Worm (Caenorhabditis elegans) whole organism, L1 larva: Measurements from ENCODE around the gene F10E9.11.

Experiments used
- C16A3.4 ChIP-seq: fragments of 150-350 bp; optimal IDR thresholded peaks from 2 replicates; lab custom pipeline; 2014; ENCODE audit warnings: missing biosample characterization, missing genetic modification characterization
- C34B4.2 ChIP-seq: sonication (generic microtip); optimal IDR thresholded peaks from 2 replicates; lab custom pipeline; 2017; ENCODE audit warnings: mild to moderate bottlenecking, missing genetic modification characterization, missing compliant biosample characterization
- F16B12.6 ChIP-seq: fragments of 150-350 bp; optimal IDR thresholded peaks from 2 replicates; lab custom pipeline; 2014; ENCODE audit warnings: missing biosample characterization, missing genetic modification characterization
- aha-1 ChIP-seq: fragments of 150-350 bp; optimal IDR thresholded peaks from 2 replicates; lab custom pipeline; 2014; ENCODE audit warnings: missing biosample characterization, missing genetic modification characterization
- aly-2 ChIP-seq: fragments of 150-350 bp; optimal IDR thresholded peaks from 2 replicates; lab custom pipeline; 2014; ENCODE audit warnings: missing biosample characterization, missing genetic modification characterization
- ama-1 ChIP-seq: fragments of 150-350 bp; optimal IDR thresholded peaks from 2 replicates; lab custom pipeline; 2014
- blmp-1 ChIP-seq: fragments of 150-350 bp; optimal IDR thresholded peaks from 2 replicates; lab custom pipeline; 2014; ENCODE audit warnings: missing biosample characterization, missing genetic modification characterization
- ceh-63 ChIP-seq: fragments of 200-800 bp; sonication (Bioruptor generic); optimal IDR thresholded peaks from 2 replicates; lab custom pipeline; 2018; ENCODE audit warnings: mild to moderate bottlenecking, missing genetic modification characterization, missing compliant biosample characterization
- ceh-8 ChIP-seq: fragments of 200-800 bp; sonication (Bioruptor generic); optimal IDR thresholded peaks from 2 replicates; lab custom pipeline; 2018; ENCODE audit warnings: mild to moderate bottlenecking, missing genetic modification characterization, moderate library complexity, missing compliant biosample characterization
- ceh-90 ChIP-seq: sonication (generic microtip); optimal IDR thresholded peaks from 2 replicates; lab custom pipeline; 2016; ENCODE audit warnings: missing genetic modification characterization, missing compliant biosample characterization
- ces-1 ChIP-seq: fragments of 150-350 bp; optimal IDR thresholded peaks from 2 replicates; lab custom pipeline; 2014; ENCODE audit warnings: missing biosample characterization, missing genetic modification reagents, missing genetic modification characterization
- efl-1 ChIP-seq, 4 experiments: fragments of 150-350 bp; optimal IDR thresholded peaks in 3 of 4; peaks in 1 of 4; 1 replicate in 1 of 4; 2 replicates in 3 of 4; lab custom pipeline; 2014; ENCODE audit warnings: missing biosample characterization in 2 of 4, missing genetic modification characterization in 2 of 4, missing genetic modification reagents in 2 of 4
- egl-13 ChIP-seq: sonication (generic microtip); optimal IDR thresholded peaks from 2 replicates; lab custom pipeline; 2016; ENCODE audit warnings: missing genotype, missing genetic modification reagents, missing genetic modification characterization, missing compliant biosample characterization
- egl-27 ChIP-seq, 2 experiments: fragments of 150-350 bp in 1 of 2; sonication (generic microtip); optimal IDR thresholded peaks; 3 replicates each; lab custom pipeline; 2017 to 2018; ENCODE audit warnings: missing biosample characterization in 2 of 2, missing genetic modification characterization in 2 of 2, missing genetic modification reagents in 2 of 2
- elt-2 ChIP-seq: sonication (generic microtip); optimal IDR thresholded peaks from 2 replicates; lab custom pipeline; 2016; ENCODE audit warnings: missing genetic modification characterization, mild to moderate bottlenecking, inconsistent platforms, missing compliant biosample characterization, missing genetic modification reagents
- ets-5 ChIP-seq: fragments of 200-800 bp; sonication (Bioruptor generic); IDR thresholded peaks from 2 replicates; pipeline ENCODE4 v1.3.6; 2022; ENCODE audit warnings: missing genetic modification characterization, missing compliant biosample characterization
- fkh-10 ChIP-seq: sonication (generic microtip); optimal IDR thresholded peaks from 2 replicates; lab custom pipeline; 2017; ENCODE audit warnings: missing biosample characterization, missing genetic modification reagents, missing genetic modification characterization
- fkh-4 ChIP-seq: sonication (generic microtip); optimal IDR thresholded peaks from 2 replicates; lab custom pipeline; 2016; ENCODE audit warnings: missing compliant biosample characterization, missing genetic modification characterization, borderline replicate concordance
- fkh-8 ChIP-seq: sonication (generic microtip); optimal IDR thresholded peaks from 2 replicates; lab custom pipeline; 2016; ENCODE audit warnings: mild to moderate bottlenecking, missing genetic modification characterization, missing compliant biosample characterization
- fos-1 ChIP-seq: fragments of 150-350 bp; optimal IDR thresholded peaks from 2 replicates; lab custom pipeline; 2014; ENCODE audit warnings: missing biosample characterization, missing genetic modification characterization
- grh-1 ChIP-seq: fragments of 200-800 bp; sonication (Bioruptor generic); IDR thresholded peaks from 2 replicates; pipeline ENCODE4 v1.3.6; 2022; ENCODE audit warnings: missing genetic modification reagents, missing genetic modification characterization, missing compliant biosample characterization
- hlh-17 ChIP-seq: fragments of 200-800 bp; sonication (Bioruptor generic); optimal IDR thresholded peaks from 2 replicates; lab custom pipeline; 2018; ENCODE audit warnings: missing genetic modification characterization, mild to moderate bottlenecking, missing compliant biosample characterization, moderate library complexity, borderline replicate concordance
- hlh-4 ChIP-seq: sonication (generic microtip); optimal IDR thresholded peaks from 2 replicates; lab custom pipeline; 2016; ENCODE audit warnings: mild to moderate bottlenecking, missing genetic modification characterization, missing compliant biosample characterization
- hpl-2 ChIP-seq: fragments of 150-350 bp; optimal IDR thresholded peaks from 2 replicates; lab custom pipeline; 2014; ENCODE audit warnings: missing biosample characterization, missing genetic modification reagents, missing genetic modification characterization
- irx-1 ChIP-seq: sonication (generic microtip); optimal IDR thresholded peaks from 2 replicates; lab custom pipeline; 2016; ENCODE audit warnings: missing genetic modification characterization, missing compliant biosample characterization
- isw-1 ChIP-seq: fragments of 200-800 bp; sonication (Bioruptor generic); IDR thresholded peaks from 2 replicates; pipeline ENCODE4 v1.3.6; 2022; ENCODE audit warnings: missing genetic modification characterization, missing compliant biosample characterization
- lin-13 ChIP-seq: fragments of 150-350 bp; optimal IDR thresholded peaks from 2 replicates; lab custom pipeline; 2014; ENCODE audit warnings: missing biosample characterization, missing genetic modification reagents, missing genetic modification characterization
- lin-14 ChIP-seq: fragments of 200-800 bp; sonication (Bioruptor generic); optimal IDR thresholded peaks from 2 replicates; lab custom pipeline; 2018; ENCODE audit warnings: mild to moderate bottlenecking, missing genetic modification characterization, moderate library complexity, missing compliant biosample characterization
- lin-15B ChIP-seq: fragments of 150-350 bp; sonication (generic microtip); optimal IDR thresholded peaks from 3 replicates; lab custom pipeline; 2014; ENCODE audit warnings: missing biosample characterization, missing genetic modification characterization
- lin-35 ChIP-seq, 2 experiments: fragments of 150-350 bp; optimal IDR thresholded peaks; 2 replicates each; lab custom pipeline; 2014; ENCODE audit warnings: missing biosample characterization in 2 of 2, missing genetic modification characterization in 2 of 2, missing genetic modification reagents in 2 of 2
- lsy-2 ChIP-seq, 2 experiments: fragments of 150-350 bp; optimal IDR thresholded peaks; 2 replicates each; lab custom pipeline; 2014; ENCODE audit warnings: missing biosample characterization in 2 of 2, missing genetic modification characterization in 2 of 2
- mab-9 ChIP-seq: fragments of 200-800 bp; sonication (Bioruptor generic); IDR thresholded peaks from 2 replicates; pipeline ENCODE4 v1.3.6; 2022; ENCODE audit warnings: missing genetic modification reagents, missing genetic modification characterization, missing compliant biosample characterization
- mep-1 ChIP-seq: fragments of 150-350 bp; optimal IDR thresholded peaks from 2 replicates; lab custom pipeline; 2014; ENCODE audit warnings: missing biosample characterization, missing genetic modification characterization
- nhr-11 ChIP-seq: fragments of 150-350 bp; optimal IDR thresholded peaks from 2 replicates; lab custom pipeline; 2014; ENCODE audit warnings: missing biosample characterization, missing genetic modification characterization
- nhr-12 ChIP-seq: sonication (generic microtip); optimal IDR thresholded peaks from 2 replicates; lab custom pipeline; 2017; ENCODE audit warnings: missing biosample characterization, missing genetic modification characterization
- nhr-47 ChIP-seq: sonication (generic microtip); optimal IDR thresholded peaks from 2 replicates; lab custom pipeline; 2016; ENCODE audit warnings: mild to moderate bottlenecking, missing genetic modification characterization, moderate library complexity, missing compliant biosample characterization
- nhr-71 ChIP-seq: sonication (generic microtip); optimal IDR thresholded peaks from 2 replicates; lab custom pipeline; 2016; ENCODE audit warnings: mild to moderate bottlenecking, missing genetic modification characterization, moderate library complexity, missing compliant biosample characterization
- nhr-76 ChIP-seq: sonication (generic microtip); optimal IDR thresholded peaks from 2 replicates; lab custom pipeline; 2017; ENCODE audit warnings: missing biosample characterization, missing genetic modification characterization
- nhr-77 ChIP-seq: fragments of 150-350 bp; optimal IDR thresholded peaks from 2 replicates; lab custom pipeline; 2014; ENCODE audit warnings: missing biosample characterization, missing genetic modification characterization
- nhr-90 ChIP-seq: sonication (generic microtip); optimal IDR thresholded peaks from 2 replicates; lab custom pipeline; 2016; ENCODE audit warnings: mild to moderate bottlenecking, missing genetic modification characterization, missing compliant biosample characterization; ENCODE audit not compliant: poor library complexity
- pag-3 ChIP-seq: sonication (generic microtip); optimal IDR thresholded peaks from 2 replicates; lab custom pipeline; 2017; ENCODE audit warnings: missing genetic modification characterization, mild to moderate bottlenecking, missing compliant biosample characterization, antibody characterized with exemption, borderline replicate concordance; ENCODE audit not compliant: insufficient read depth
- pax-3 ChIP-seq: fragments of 200-800 bp; sonication (Bioruptor generic); optimal IDR thresholded peaks from 2 replicates; lab custom pipeline; 2018; ENCODE audit warnings: mild to moderate bottlenecking, missing genetic modification characterization, moderate library complexity, missing compliant biosample characterization
- snpc-4 ChIP-seq: fragments of 150-350 bp; optimal IDR thresholded peaks from 2 replicates; lab custom pipeline; 2014; ENCODE audit warnings: missing biosample characterization, missing genetic modification characterization
- snu-23 ChIP-seq: sonication (generic microtip); optimal IDR thresholded peaks from 2 replicates; lab custom pipeline; 2016; ENCODE audit warnings: missing genetic modification characterization, missing compliant biosample characterization
- sptf-1 ChIP-seq: fragments of 150-350 bp; optimal IDR thresholded peaks from 2 replicates; lab custom pipeline; 2014; ENCODE audit warnings: missing biosample characterization, missing genetic modification characterization
- sup-37 ChIP-seq: fragments of 200-800 bp; sonication (Bioruptor generic); optimal IDR thresholded peaks from 2 replicates; lab custom pipeline; 2018; ENCODE audit warnings: mild to moderate bottlenecking, missing genetic modification characterization, missing compliant biosample characterization
- unc-130 ChIP-seq: fragments of 150-350 bp; optimal IDR thresholded peaks from 2 replicates; lab custom pipeline; 2017; ENCODE audit warnings: missing biosample characterization, missing genetic modification characterization, inconsistent platforms
- unc-30 ChIP-seq: sonication (generic microtip); optimal IDR thresholded peaks from 2 replicates; lab custom pipeline; 2017; ENCODE audit warnings: missing biosample characterization, missing genetic modification characterization
- unc-62 ChIP-seq: fragments of 150-350 bp; optimal IDR thresholded peaks from 2 replicates; lab custom pipeline; 2014; ENCODE audit warnings: missing biosample characterization, missing genetic modification reagents, missing genetic modification characterization
- unc-86 ChIP-seq: sonication (generic microtip); optimal IDR thresholded peaks from 2 replicates; lab custom pipeline; 2016; ENCODE audit warnings: missing genetic modification characterization, missing compliant biosample characterization
- xbp-1 ChIP-seq: sonication (generic microtip); optimal IDR thresholded peaks from 2 replicates; lab custom pipeline; 2016; ENCODE audit warnings: missing genetic modification characterization, missing compliant biosample characterization
- zag-1 ChIP-seq: fragments of 150-350 bp; optimal IDR thresholded peaks from 2 replicates; lab custom pipeline; 2014; ENCODE audit warnings: missing biosample characterization, missing genetic modification characterization
- zip-4 ChIP-seq: fragments of 200-800 bp; sonication (Bioruptor generic); optimal IDR thresholded peaks from 2 replicates; lab custom pipeline; 2018; ENCODE audit warnings: mild to moderate bottlenecking, missing genetic modification characterization, moderate library complexity, missing compliant biosample characterization

F10E9.11 gene

DNA sequence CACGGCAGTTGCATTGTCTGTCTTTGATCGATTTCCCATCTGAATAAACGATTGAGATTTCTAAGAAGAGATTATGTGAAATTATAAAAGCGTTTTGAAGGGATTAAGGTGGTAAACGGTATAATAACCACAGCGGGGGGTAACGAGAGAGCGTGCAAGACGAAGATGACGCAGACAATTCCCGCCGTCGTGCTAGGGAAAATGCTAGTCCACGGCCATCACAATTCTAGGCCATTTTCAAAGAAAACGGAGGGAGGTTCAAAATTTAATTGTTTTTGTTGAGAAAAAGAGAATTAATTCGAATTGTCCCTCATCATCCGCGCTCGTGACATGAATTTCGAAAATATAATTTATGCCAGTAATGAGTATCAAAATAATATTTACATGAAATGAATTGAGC is at the start of gene F10E9.11:
TSS of gene F10E9.11 (minus strand) at position 161 of the 400 bp plus-strand sequence.
- TF ChIP-seq pag-3: no peak
- no peak for TF ChIP-seq ces-1
- TF ChIP-seq lin-35 (GFP tag; optimal IDR thresholded peaks at IDR 0.05; lab: Kevin White, UChicago): peak; percentile 98
- no peak for TF ChIP-seq nhr-12 (tag; lab: Kevin White, UChicago)
- peak; percentile 82 for TF ChIP-seq egl-13
- TF ChIP-seq sup-37 (GFP tag; lab: Kevin White, UChicago): no peak
- peak; percentile 97 to 99 for TF ChIP-seq efl-1 (optimal IDR thresholded peaks at IDR 0.05; lab: Kevin White, UChicago)
- TF ChIP-seq efl-1 (GFP tag; optimal IDR thresholded peaks at IDR 0.05 in 1 of 2; lab: Kevin White, UChicago): peak; percentile 96 to 99
- peak; percentile 91 for TF ChIP-seq snu-23 (GFP tag; lab: Kevin White, UChicago)
- TF ChIP-seq nhr-47 (tag; lab: Kevin White, UChicago): peak; percentile 94
- TF ChIP-seq nhr-76 (tag; lab: Kevin White, UChicago): no peak
- TF ChIP-seq snpc-4 (tag; lab: Kevin White, UChicago): peak; percentile 51
- peak; percentile 85 for TF ChIP-seq xbp-1 (tag; lab: Kevin White, UChicago)
- TF ChIP-seq unc-86 (tag; lab: Kevin White, UChicago): peak; percentile 74
- no peak for TF ChIP-seq hpl-2
- peak; percentile 91 for TF ChIP-seq irx-1 (tag; lab: Kevin White, UChicago)
- no peak; the same call in 1 of the 2 replicates for TF ChIP-seq grh-1 (GFP tag; lab: Robert Waterston, UW)
- TF ChIP-seq ets-5 (GFP tag; lab: Robert Waterston, UW): no peak
- TF ChIP-seq sptf-1: no peak
- peak; percentile 92 for TF ChIP-seq ceh-90
- peak; percentile 9 for TF ChIP-seq elt-2 (tag; lab: Kevin White, UChicago)
- no peak for TF ChIP-seq hlh-17 (GFP tag; lab: Kevin White, UChicago)
- TF ChIP-seq lin-13: peak; percentile 75
- peak; percentile 95 for TF ChIP-seq mep-1 (tag; lab: Kevin White, UChicago)
- no peak for TF ChIP-seq zag-1 (tag; lab: Kevin White, UChicago)
- TF ChIP-seq isw-1 (GFP tag; lab: Robert Waterston, UW): peak; percentile 76
- peak; percentile 48 for TF ChIP-seq zip-4
- peak; percentile 93 for TF ChIP-seq nhr-71 (tag; lab: Kevin White, UChicago)
- TF ChIP-seq blmp-1 (tag; lab: Kevin White, UChicago): peak; percentile 69
- TF ChIP-seq fkh-10: peak; percentile 26
- peak; percentile 85 for TF ChIP-seq lin-14 (GFP tag; lab: Kevin White, UChicago)
- no peak for TF ChIP-seq aly-2
- TF ChIP-seq fkh-4: peak; percentile 96
- TF ChIP-seq fos-1 (tag; lab: Kevin White, UChicago): peak; percentile 30
- TF ChIP-seq ama-1 (lab: Kevin White, UChicago): peak; percentile 62
- no peak for TF ChIP-seq nhr-11 (tag; lab: Kevin White, UChicago)
- TF ChIP-seq nhr-77 (tag; lab: Kevin White, UChicago): peak; percentile 36
- peak; percentile 67 for TF ChIP-seq F16B12.6 (tag; lab: Kevin White, UChicago)
- TF ChIP-seq unc-130: peak; percentile 74
- no peak for TF ChIP-seq unc-30 (tag; lab: Kevin White, UChicago)
- no peak for TF ChIP-seq hlh-4 (tag; lab: Kevin White, UChicago)
- TF ChIP-seq lsy-2 (tag; optimal IDR thresholded peaks at IDR 0.05; lab: Kevin White, UChicago): peak; percentile 88 to 92
- TF ChIP-seq fkh-8 (tag; lab: Kevin White, UChicago): peak; percentile 86
- TF ChIP-seq lin-15B: no peak
- TF ChIP-seq nhr-90 (tag; lab: Kevin White, UChicago): peak; percentile 93
- TF ChIP-seq egl-27 (tag; optimal IDR thresholded peaks at IDR 0.05; lab: Kevin White, UChicago): no peak
- TF ChIP-seq unc-62 (GFP tag; lab: Kevin White, UChicago): no peak
- peak; percentile 88 for TF ChIP-seq pax-3 (tag; lab: Kevin White, UChicago)
- no peak for TF ChIP-seq mab-9
- TF ChIP-seq ceh-63 (GFP tag; lab: Kevin White, UChicago): no peak
- no peak for TF ChIP-seq C34B4.2 (tag; lab: Kevin White, UChicago)
- peak; percentile 81 for TF ChIP-seq C16A3.4 (tag; lab: Kevin White, UChicago)
- peak; percentile 45 for TF ChIP-seq ceh-8 (GFP tag; lab: Kevin White, UChicago)
- no peak for TF ChIP-seq aha-1 (tag; lab: Kevin White, UChicago)
